Worm (Caenorhabditis elegans) whole organism, young adult: ENCODE results near the gene C47E12.11.

Source experiments
- B0019.2 ChIP-seq: fragments of 200-800 bp; sonication (Bioruptor generic); conservative IDR thresholded peaks from 2 replicates; pipeline ENCODE4 v1.3.6; 2022; ENCODE audit warnings: missing genetic modification reagents, missing genetic modification characterization, missing compliant biosample characterization
- B0035.1 ChIP-seq: sonication (generic microtip); optimal IDR thresholded peaks from 2 replicates; lab custom pipeline; 2016; ENCODE audit warnings: missing genetic modification characterization, mild to moderate bottlenecking, missing compliant biosample characterization, missing genotype, missing genetic modification reagents
- C17E4.6 ChIP-seq: fragments of 200-800 bp; sonication (Bioruptor generic); IDR thresholded peaks from 2 replicates; pipeline ENCODE4 v1.3.6; 2022; ENCODE audit warnings: missing genetic modification reagents, missing genetic modification characterization, missing compliant biosample characterization
- D2030.7 ChIP-seq: fragments of 200-800 bp; sonication (Bioruptor generic); IDR thresholded peaks from 2 replicates; pipeline ENCODE4 v1.3.6; 2022; ENCODE audit warnings: missing genetic modification reagents, missing genetic modification characterization, missing compliant biosample characterization
- F22D6.2 ChIP-seq: sonication (generic microtip); optimal IDR thresholded peaks from 2 replicates; lab custom pipeline; 2016; ENCODE audit warnings: mild to moderate bottlenecking, missing genetic modification characterization, missing compliant biosample characterization
- F23B12.7 ChIP-seq: sonication (generic microtip); optimal IDR thresholded peaks from 2 replicates; lab custom pipeline; 2017; ENCODE audit warnings: missing genetic modification characterization, mild to moderate bottlenecking, missing compliant biosample characterization, antibody characterized with exemption, moderate library complexity; ENCODE audit not compliant: insufficient read depth
- F37B4.10 ChIP-seq: fragments of 200-800 bp; sonication (Bioruptor generic); IDR thresholded peaks from 2 replicates; pipeline ENCODE4 v1.3.6; 2022; ENCODE audit warnings: missing genetic modification characterization, missing compliant biosample characterization
- F39B2.1 ChIP-seq: fragments of 200-800 bp; sonication (Bioruptor generic); IDR thresholded peaks from 2 replicates; pipeline ENCODE4 v1.3.6; 2022; ENCODE audit warnings: missing genetic modification reagents, missing genetic modification characterization, missing compliant biosample characterization
- F57A8.1 ChIP-seq: fragments of 200-800 bp; sonication (Bioruptor generic); optimal IDR thresholded peaks from 2 replicates; lab custom pipeline; 2018; ENCODE audit warnings: mild to moderate bottlenecking, missing genetic modification characterization, moderate library complexity, missing compliant biosample characterization
- K12H6.12 ChIP-seq: fragments of 200-800 bp; sonication (Bioruptor generic); optimal IDR thresholded peaks from 2 replicates; lab custom pipeline; 2018; ENCODE audit warnings: mild to moderate bottlenecking, missing genetic modification characterization, missing compliant biosample characterization
- T26A5.8 ChIP-seq: sonication (generic microtip); optimal IDR thresholded peaks from 2 replicates; lab custom pipeline; 2016; ENCODE audit warnings: missing genetic modification characterization, missing compliant biosample characterization
- athp-1 ChIP-seq: sonication (generic microtip); optimal IDR thresholded peaks from 2 replicates; lab custom pipeline; 2017; ENCODE audit warnings: mild to moderate bottlenecking, missing genetic modification characterization, missing compliant biosample characterization
- attf-3 ChIP-seq: fragments of 200-800 bp; sonication (Bioruptor generic); conservative IDR thresholded peaks from 2 replicates; pipeline ENCODE4 v1.3.6; 2022; ENCODE audit warnings: missing genetic modification reagents, missing genetic modification characterization, missing compliant biosample characterization
- attf-5 ChIP-seq: fragments of 200-800 bp; sonication (Bioruptor generic); optimal IDR thresholded peaks from 2 replicates; lab custom pipeline; 2018; ENCODE audit warnings: mild to moderate bottlenecking, missing genetic modification characterization, missing compliant biosample characterization
- ceh-40 ChIP-seq: fragments of 200-800 bp; sonication (Bioruptor generic); IDR thresholded peaks from 2 replicates; pipeline ENCODE4 v1.3.6; 2022; ENCODE audit warnings: missing genetic modification characterization, missing compliant biosample characterization
- chd-7 ChIP-seq: sonication (generic microtip); optimal IDR thresholded peaks from 2 replicates; lab custom pipeline; 2016; ENCODE audit warnings: mild to moderate bottlenecking, missing genetic modification characterization, moderate library complexity, missing compliant biosample characterization
- dox-1 ChIP-seq: fragments of 200-800 bp; sonication (Bioruptor generic); IDR thresholded peaks from 2 replicates; pipeline ENCODE4 v1.3.6; 2022; ENCODE audit warnings: missing genetic modification reagents, missing genetic modification characterization, missing compliant biosample characterization
- dpff-1 ChIP-seq: sonication (generic microtip); optimal IDR thresholded peaks from 2 replicates; lab custom pipeline; 2017; ENCODE audit warnings: mild to moderate bottlenecking, missing genetic modification characterization, missing compliant biosample characterization
- ekl-4 ChIP-seq: fragments of 200-800 bp; sonication (Bioruptor generic); IDR thresholded peaks from 2 replicates; pipeline ENCODE4 v1.3.6; 2022; ENCODE audit warnings: missing genetic modification reagents, missing genetic modification characterization, missing compliant biosample characterization
- ets-4 ChIP-seq: fragments of 200-800 bp; sonication (Bioruptor generic); optimal IDR thresholded peaks from 2 replicates; lab custom pipeline; 2018; ENCODE audit warnings: mild to moderate bottlenecking, missing genetic modification characterization, missing compliant biosample characterization
- hrde-1 ChIP-seq: sonication (generic microtip); optimal IDR thresholded peaks from 2 replicates; lab custom pipeline; 2016; ENCODE audit warnings: missing genetic modification characterization, mild to moderate bottlenecking, missing compliant biosample characterization, moderate library complexity, missing genotype, missing genetic modification reagents, borderline replicate concordance
- let-526 ChIP-seq: fragments of 200-800 bp; sonication (Bioruptor generic); IDR thresholded peaks from 2 replicates; pipeline ENCODE4 v1.3.6; 2022; ENCODE audit warnings: missing genetic modification reagents, missing genetic modification characterization, missing compliant biosample characterization
- lin-40 ChIP-seq: sonication (generic microtip); optimal IDR thresholded peaks from 2 replicates; lab custom pipeline; 2016; ENCODE audit warnings: missing genetic modification characterization, mild to moderate bottlenecking, missing compliant biosample characterization, missing genotype, missing genetic modification reagents
- madf-6 ChIP-seq: fragments of 200-800 bp; sonication (Bioruptor generic); IDR thresholded peaks from 2 replicates; pipeline ENCODE4 v1.3.6; 2022; ENCODE audit warnings: missing genetic modification reagents, missing genetic modification characterization, missing compliant biosample characterization
- mcd-1 ChIP-seq: fragments of 200-800 bp; sonication (Bioruptor generic); IDR thresholded peaks from 2 replicates; pipeline ENCODE4 v1.3.6; 2022; ENCODE audit warnings: missing genetic modification reagents, missing genetic modification characterization, missing compliant biosample characterization
- mel-28 ChIP-seq: sonication (generic microtip); optimal IDR thresholded peaks from 2 replicates; lab custom pipeline; 2016; ENCODE audit warnings: borderline replicate concordance, mild to moderate bottlenecking, missing genetic modification characterization, missing compliant biosample characterization
- mes-4 ChIP-seq: sonication (generic microtip); optimal IDR thresholded peaks from 2 replicates; lab custom pipeline; 2016; ENCODE audit warnings: missing genotype, missing genetic modification characterization, missing compliant biosample characterization
- rcor-1 ChIP-seq: fragments of 200-800 bp; sonication (Bioruptor generic); IDR thresholded peaks from 2 replicates; pipeline ENCODE4 v1.3.6; 2022; ENCODE audit warnings: missing genetic modification reagents, missing genetic modification characterization, missing compliant biosample characterization
- rpc-1 ChIP-seq, 2 experiments: fragments of 150-350 bp in 1 of 2; sonication (generic microtip) in 1 of 2; optimal IDR thresholded peaks; 2 replicates each; lab custom pipeline; 2014 to 2018; ENCODE audit warnings: missing biosample characterization in 1 of 2, missing genetic modification characterization in 1 of 2, missing genetic modification reagents in 1 of 2, missing genotype in 1 of 2
- sea-2 ChIP-seq: fragments of 200-800 bp; sonication (Bioruptor generic); IDR thresholded peaks from 2 replicates; pipeline ENCODE4 v1.3.6; 2022; ENCODE audit warnings: missing genetic modification characterization, missing compliant biosample characterization
- snpc-1.3 ChIP-seq: sonication (generic microtip); optimal IDR thresholded peaks from 2 replicates; lab custom pipeline; 2017; ENCODE audit warnings: missing genetic modification characterization, mild to moderate bottlenecking, missing compliant biosample characterization, antibody characterized with exemption, moderate library complexity, missing genotype, missing genetic modification reagents; ENCODE audit not compliant: insufficient read depth
- tbp1 ChIP-seq: fragments of 200-800 bp; sonication (Bioruptor generic); optimal IDR thresholded peaks from 2 replicates; lab custom pipeline; 2018; ENCODE audit warnings: mild to moderate bottlenecking, missing genetic modification characterization, missing compliant biosample characterization
- zim-3 ChIP-seq: sonication (generic microtip); optimal IDR thresholded peaks from 2 replicates; lab custom pipeline; 2017; ENCODE audit warnings: mild to moderate bottlenecking, missing genetic modification characterization, moderate library complexity, missing compliant biosample characterization
- ztf-18 ChIP-seq: sonication (generic microtip); optimal IDR thresholded peaks from 2 replicates; lab custom pipeline; 2016; ENCODE audit warnings: missing genotype, mild to moderate bottlenecking, missing genetic modification characterization, missing compliant biosample characterization

C47E12.11 gene

ce11 chrIV:9928180-9928896, 40.9 kb upstream of the C47E12.11 start, which contains the start of gene dur-1:
dur-1 (minus strand) TSS chrIV:9928230.
- peak; percentile 25 for TF ChIP-seq K12H6.12 (tag; lab: Kevin White, UChicago)
- TF ChIP-seq ekl-4, result no peak

ce11 chrIV:9932055-9932454, 37.1 kb upstream of the C47E12.11 start, which contains the start of the genes trmt-10A and F25H8.2:
trmt-10A (minus strand) TSS chrIV:9932213.
F25H8.2 (plus strand) TSS chrIV:9932235.
- TF ChIP-seq rpc-1 (optimal IDR thresholded peaks at IDR 0.05; lab: Kevin White, UChicago) (no peak), rpc-1 (tag; optimal IDR thresholded peaks at IDR 0.05; lab: Kevin White, UChicago) (no peak), zim-3 (tag; lab: Kevin White, UChicago) (no peak), attf-3 (GFP tag; lab: Robert Waterston, UW) (peak; percentile 76), F37B4.10 (no peak), sea-2 (GFP tag; lab: Robert Waterston, UW) (no peak), ceh-40 (GFP tag; lab: Robert Waterston, UW) (no peak), F22D6.2 (no peak), snpc-1.3 (tag; lab: Kevin White, UChicago) (no peak), attf-5 (peak; percentile 54), D2030.7 (GFP tag; lab: Robert Waterston, UW) (no peak), B0019.2 (GFP tag; lab: Robert Waterston, UW) (no peak), mcd-1 (GFP tag; lab: Robert Waterston, UW) (peak; percentile 70), athp-1 (tag; lab: Kevin White, UChicago) (no peak), mel-28 (no peak), madf-6 (GFP tag; lab: Robert Waterston, UW) (no peak), dpff-1 (tag; lab: Kevin White, UChicago) (no peak), rcor-1 (GFP tag; lab: Robert Waterston, UW) (no peak), ets-4 (GFP tag; lab: Kevin White, UChicago) (no peak), dox-1 (no peak)

ce11 chrIV:9933580-9933979, 35.6 kb upstream of the C47E12.11 start, which contains the start of gene spe-29:
spe-29 (plus strand) TSS chrIV:9933880.
- TF ChIP-seq T26A5.8 (tag; lab: Kevin White, UChicago) (no peak), chd-7 (tag; lab: Kevin White, UChicago) (no peak), hrde-1 (tag; lab: Kevin White, UChicago) (no peak), B0035.1 (no peak), lin-40 (tag; lab: Kevin White, UChicago) (no peak), snpc-1.3 (tag; lab: Kevin White, UChicago) (no peak), dox-1 (no peak), ceh-40 (GFP tag; lab: Robert Waterston, UW) (no peak), mcd-1 (GFP tag; lab: Robert Waterston, UW) (no peak), attf-3 (GFP tag; lab: Robert Waterston, UW) (no peak), tbp1 (no peak), madf-6 (GFP tag; lab: Robert Waterston, UW) (no peak; the same call in 1 of the 2 replicates), let-526 (no peak), F23B12.7 (no peak), ztf-18 (tag; lab: Kevin White, UChicago) (no peak), C17E4.6 (GFP tag; lab: Robert Waterston, UW) (no peak), mes-4 (no peak), F37B4.10 (no peak), F39B2.1 (GFP tag; lab: Robert Waterston, UW) (no peak), F57A8.1 (GFP tag; lab: Kevin White, UChicago) (no peak)
